Worm (Caenorhabditis elegans) whole organism, young adult: Measurements from ENCODE around the gene F14H12.17.

Experiments used
- B0035.1 ChIP-seq: sonication (generic microtip); optimal IDR thresholded peaks from 2 replicates; lab custom pipeline; 2016; ENCODE audit warnings: missing genetic modification characterization, mild to moderate bottlenecking, missing compliant biosample characterization, missing genotype, missing genetic modification reagents
- B0261.1 ChIP-seq: sonication (generic microtip); optimal IDR thresholded peaks from 2 replicates; lab custom pipeline; 2016; ENCODE audit warnings: mild to moderate bottlenecking, missing genetic modification characterization, moderate library complexity, missing compliant biosample characterization
- F23B12.7 ChIP-seq: sonication (generic microtip); optimal IDR thresholded peaks from 2 replicates; lab custom pipeline; 2017; ENCODE audit warnings: missing genetic modification characterization, mild to moderate bottlenecking, missing compliant biosample characterization, antibody characterized with exemption, moderate library complexity; ENCODE audit not compliant: insufficient read depth
- K11D2.4 ChIP-seq: fragments of 200-800 bp; sonication (Bioruptor generic); IDR thresholded peaks from 2 replicates; pipeline ENCODE4 v1.3.6; 2022; ENCODE audit warnings: missing genetic modification reagents, missing genetic modification characterization, missing compliant biosample characterization
- Y53G8AR.9 ChIP-seq: fragments of 200-800 bp; sonication (Bioruptor generic); conservative IDR thresholded peaks from 2 replicates; pipeline ENCODE4 v1.3.6; 2022; ENCODE audit warnings: missing genetic modification reagents, missing genetic modification characterization, missing compliant biosample characterization
- Y56A3A.18 ChIP-seq: fragments of 200-800 bp; sonication (Bioruptor generic); IDR thresholded peaks from 2 replicates; pipeline ENCODE4 v1.3.6; 2022; ENCODE audit warnings: missing genetic modification reagents, missing genetic modification characterization, missing compliant biosample characterization
- aptf-3 ChIP-seq: fragments of 200-800 bp; sonication (Bioruptor generic); IDR thresholded peaks from 2 replicates; pipeline ENCODE4 v1.3.6; 2022; ENCODE audit warnings: missing genetic modification characterization, missing compliant biosample characterization
- athp-1 ChIP-seq: sonication (generic microtip); optimal IDR thresholded peaks from 2 replicates; lab custom pipeline; 2017; ENCODE audit warnings: mild to moderate bottlenecking, missing genetic modification characterization, missing compliant biosample characterization
- attf-3 ChIP-seq: fragments of 200-800 bp; sonication (Bioruptor generic); conservative IDR thresholded peaks from 2 replicates; pipeline ENCODE4 v1.3.6; 2022; ENCODE audit warnings: missing genetic modification reagents, missing genetic modification characterization, missing compliant biosample characterization
- ceh-79 ChIP-seq: sonication (generic microtip); optimal IDR thresholded peaks from 2 replicates; lab custom pipeline; 2017; ENCODE audit warnings: mild to moderate bottlenecking, missing genetic modification characterization, missing compliant biosample characterization
- egrh-3 ChIP-seq: fragments of 200-800 bp; sonication (Bioruptor generic); IDR thresholded peaks from 2 replicates; pipeline ENCODE4 v1.3.6; 2022; ENCODE audit warnings: missing genetic modification reagents, missing genetic modification characterization, missing compliant biosample characterization
- ekl-4 ChIP-seq: fragments of 200-800 bp; sonication (Bioruptor generic); IDR thresholded peaks from 2 replicates; pipeline ENCODE4 v1.3.6; 2022; ENCODE audit warnings: missing genetic modification reagents, missing genetic modification characterization, missing compliant biosample characterization
- hmg-1.2 ChIP-seq: fragments of 200-800 bp; sonication (Bioruptor generic); IDR thresholded peaks from 2 replicates; pipeline ENCODE4 v1.3.6; 2022; ENCODE audit warnings: missing genetic modification reagents, missing genetic modification characterization, missing compliant biosample characterization
- let-526 ChIP-seq: fragments of 200-800 bp; sonication (Bioruptor generic); IDR thresholded peaks from 2 replicates; pipeline ENCODE4 v1.3.6; 2022; ENCODE audit warnings: missing genetic modification reagents, missing genetic modification characterization, missing compliant biosample characterization
- lir-1 ChIP-seq: fragments of 200-800 bp; sonication (Bioruptor generic); conservative IDR thresholded peaks from 2 replicates; pipeline ENCODE4 v1.3.6; 2022; ENCODE audit warnings: missing genetic modification reagents, missing genetic modification characterization, missing compliant biosample characterization
- mes-4 ChIP-seq: sonication (generic microtip); optimal IDR thresholded peaks from 2 replicates; lab custom pipeline; 2016; ENCODE audit warnings: missing genotype, missing genetic modification characterization, missing compliant biosample characterization
- mxl-1 ChIP-seq: sonication (generic microtip); optimal IDR thresholded peaks from 2 replicates; lab custom pipeline; 2016; ENCODE audit warnings: missing genetic modification characterization, missing compliant biosample characterization
- nfya-1 ChIP-seq: sonication (generic microtip); optimal IDR thresholded peaks from 2 replicates; lab custom pipeline; 2017; ENCODE audit warnings: antibody characterized with exemption, missing compliant biosample characterization, missing genetic modification characterization, borderline replicate concordance; ENCODE audit not compliant: insufficient read depth
- nfya-2 ChIP-seq: fragments of 200-800 bp; sonication (Bioruptor generic); IDR thresholded peaks from 2 replicates; pipeline ENCODE4 v1.3.6; 2022; ENCODE audit warnings: missing genetic modification reagents, missing genetic modification characterization, missing compliant biosample characterization
- nfyb-1 ChIP-seq: fragments of 200-800 bp; sonication (Bioruptor generic); IDR thresholded peaks from 2 replicates; pipeline ENCODE4 v1.3.6; 2022; ENCODE audit warnings: missing genetic modification reagents, missing genetic modification characterization, missing compliant biosample characterization
- nhr-179 ChIP-seq: sonication (generic microtip); optimal IDR thresholded peaks from 2 replicates; lab custom pipeline; 2016; ENCODE audit warnings: mild to moderate bottlenecking, missing genetic modification characterization, missing compliant biosample characterization
- nhr-27 ChIP-seq: fragments of 200-800 bp; sonication (Bioruptor generic); optimal IDR thresholded peaks from 2 replicates; lab custom pipeline; 2018; ENCODE audit warnings: mild to moderate bottlenecking, missing genetic modification characterization, moderate library complexity, missing compliant biosample characterization
- repo-1 ChIP-seq: sonication (generic microtip); optimal IDR thresholded peaks from 2 replicates; lab custom pipeline; 2017; ENCODE audit warnings: mild to moderate bottlenecking, missing genetic modification characterization, missing compliant biosample characterization
- rpc-1 ChIP-seq, 2 experiments: fragments of 150-350 bp in 1 of 2; sonication (generic microtip) in 1 of 2; optimal IDR thresholded peaks; 2 replicates each; lab custom pipeline; 2014 to 2018; ENCODE audit warnings: missing biosample characterization in 1 of 2, missing genetic modification characterization in 1 of 2, missing genetic modification reagents in 1 of 2, missing genotype in 1 of 2
- sdz-38 ChIP-seq: sonication (generic microtip); optimal IDR thresholded peaks from 2 replicates; lab custom pipeline; 2016; ENCODE audit warnings: missing genotype, missing genetic modification characterization, missing compliant biosample characterization
- snpc-1.3 ChIP-seq: sonication (generic microtip); optimal IDR thresholded peaks from 2 replicates; lab custom pipeline; 2017; ENCODE audit warnings: missing genetic modification characterization, mild to moderate bottlenecking, missing compliant biosample characterization, antibody characterized with exemption, moderate library complexity, missing genotype, missing genetic modification reagents; ENCODE audit not compliant: insufficient read depth
- snpc-4 ChIP-seq, 5 experiments: fragments of 150-350 bp in 1 of 5; sonication (generic microtip) in 4 of 5; optimal IDR thresholded peaks; 2 replicates each; lab custom pipeline; 2014 to 2018; ENCODE audit warnings: missing genetic modification characterization in 5 of 5, missing biosample characterization in 3 of 5, antibody characterized with exemption in 2 of 5, mild to moderate bottlenecking in 2 of 5, missing compliant biosample characterization in 2 of 5, missing genotype in 2 of 5, moderate library complexity in 2 of 5, missing genetic modification reagents in 1 of 5
- somi-1 ChIP-seq: fragments of 200-800 bp; sonication (Bioruptor generic); optimal IDR thresholded peaks from 2 replicates; lab custom pipeline; 2018; ENCODE audit warnings: mild to moderate bottlenecking, missing genetic modification characterization, missing compliant biosample characterization
- sptf-2 ChIP-seq: fragments of 200-800 bp; sonication (Bioruptor generic); optimal IDR thresholded peaks from 2 replicates; lab custom pipeline; 2018; ENCODE audit warnings: mild to moderate bottlenecking, missing genetic modification characterization, missing compliant biosample characterization
- unc-130 ChIP-seq: sonication (generic microtip); optimal IDR thresholded peaks from 2 replicates; lab custom pipeline; 2016; ENCODE audit warnings: missing genetic modification reagents, missing genetic modification characterization, missing compliant biosample characterization
- zfh-2 ChIP-seq: fragments of 200-800 bp; sonication (Bioruptor generic); conservative IDR thresholded peaks from 2 replicates; pipeline ENCODE4 v1.3.6; 2022; ENCODE audit warnings: missing genetic modification reagents, missing genetic modification characterization, missing compliant biosample characterization
- zim-3 ChIP-seq: sonication (generic microtip); optimal IDR thresholded peaks from 2 replicates; lab custom pipeline; 2017; ENCODE audit warnings: mild to moderate bottlenecking, missing genetic modification characterization, moderate library complexity, missing compliant biosample characterization
- ztf-22 ChIP-seq: fragments of 200-800 bp; sonication (Bioruptor generic); optimal IDR thresholded peaks from 2 replicates; lab custom pipeline; 2018; ENCODE audit warnings: mild to moderate bottlenecking, missing genetic modification characterization, moderate library complexity, missing compliant biosample characterization
- ztf-26 ChIP-seq: sonication (generic microtip); optimal IDR thresholded peaks from 2 replicates; lab custom pipeline; 2017; ENCODE audit warnings: missing genetic modification characterization, missing compliant biosample characterization
- ztf-28 ChIP-seq: fragments of 200-800 bp; sonication (Bioruptor generic); IDR thresholded peaks from 2 replicates; pipeline ENCODE4 v1.3.6; 2022; ENCODE audit warnings: missing genetic modification reagents, missing genetic modification characterization, missing compliant biosample characterization

F14H12.17 gene

ce11 chrX:4367414-4367813 lies 4.3 kb upstream of the F14H12.17 start, which contains the start of gene R160.10:
TSS of gene R160.10 (minus strand) at chrX:4367514.
- TF ChIP-seq nfya-2 (no peak), nfyb-1 (GFP tag; lab: Robert Waterston, UW) (no peak), K11D2.4 (GFP tag; lab: Robert Waterston, UW) (no peak), Y56A3A.18 (GFP tag; lab: Robert Waterston, UW) (no peak), B0035.1 (tag; lab: Kevin White, UChicago) (no peak), nhr-27 (no peak), snpc-1.3 (tag; lab: Kevin White, UChicago) (no peak), hmg-1.2 (GFP tag; lab: Robert Waterston, UW) (no peak), sptf-2 (GFP tag; lab: Kevin White, UChicago) (no peak), B0261.1 (no peak), mes-4 (tag; lab: Kevin White, UChicago) (no peak), Y53G8AR.9 (no peak), ztf-28 (GFP tag; lab: Robert Waterston, UW) (no peak), ztf-26 (no peak), rpc-1 (optimal IDR thresholded peaks at IDR 0.05; lab: Kevin White, UChicago) (no peak), rpc-1 (tag; optimal IDR thresholded peaks at IDR 0.05; lab: Kevin White, UChicago) (no peak), let-526 (no peak), nfya-1 (no peak), attf-3 (GFP tag; lab: Robert Waterston, UW) (no peak)

DNA sequence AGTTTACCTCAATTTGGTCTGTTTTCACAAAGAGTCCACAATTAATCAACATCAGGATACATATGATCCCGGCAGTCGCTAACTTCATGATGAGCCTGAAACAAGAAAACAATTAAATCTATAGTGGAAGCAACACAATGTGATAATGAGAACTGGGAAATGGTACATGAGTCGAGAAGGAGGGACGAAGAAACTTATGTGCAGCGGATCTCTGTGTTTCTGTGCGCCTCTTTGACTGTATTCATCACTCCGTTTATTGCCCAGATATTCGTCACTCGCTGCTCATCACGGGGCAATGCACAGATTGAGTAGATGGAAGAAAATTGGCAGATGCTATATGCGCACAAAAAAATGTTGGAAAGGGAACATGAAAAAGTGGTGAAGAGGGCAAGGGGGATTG lies 3.1 kb upstream of the F14H12.17 start, which contains the start of gene R160.3:
Gene R160.3 (minus strand): TSS at position 101 of the 400 bp plus-strand sequence.
- TF ChIP-seq nfya-1 = no peak
- TF ChIP-seq ceh-79 (tag; lab: Kevin White, UChicago) = no peak
- TF ChIP-seq aptf-3 (GFP tag; lab: Robert Waterston, UW) = no peak
- no peak for TF ChIP-seq egrh-3 (GFP tag; lab: Robert Waterston, UW)
- no peak for TF ChIP-seq ztf-22 (GFP tag; lab: Kevin White, UChicago)
- no peak for TF ChIP-seq F23B12.7 (tag; lab: Kevin White, UChicago)
- no peak for TF ChIP-seq unc-130 (GFP tag; lab: Kevin White, UChicago)
- TF ChIP-seq zim-3 (tag; lab: Kevin White, UChicago) = no peak
- TF ChIP-seq sdz-38 (tag; lab: Kevin White, UChicago) = no peak
- TF ChIP-seq repo-1 = no peak
- TF ChIP-seq K11D2.4 (GFP tag; lab: Robert Waterston, UW) = no peak
- no peak for TF ChIP-seq lir-1 (GFP tag; lab: Robert Waterston, UW)
- no peak for TF ChIP-seq zfh-2 (GFP tag; lab: Robert Waterston, UW)
- TF ChIP-seq somi-1 (GFP tag; lab: Kevin White, UChicago) = no peak
- TF ChIP-seq snpc-4 (GFP tag; optimal IDR thresholded peaks at IDR 0.05; lab: Kevin White, UChicago) = no peak
- TF ChIP-seq snpc-4 (tag; optimal IDR thresholded peaks at IDR 0.05; lab: Kevin White, UChicago) = no peak
- TF ChIP-seq mxl-1 (tag; lab: Kevin White, UChicago) = no peak
- TF ChIP-seq athp-1 (tag; lab: Kevin White, UChicago) = no peak
- TF ChIP-seq, all 124 proteins: peak for 0

ce11 chrX:4364877-4365276 lies 1.8 kb upstream of the F14H12.17 start, which contains the start of gene F14H12.8:
TSS of gene F14H12.8 (minus strand) at chrX:4364977.
- TF ChIP-seq ekl-4 (GFP tag; lab: Robert Waterston, UW) (no peak), nhr-179 (tag; lab: Kevin White, UChicago) (no peak)
